Worm (Caenorhabditis elegans) whole organism, early embryonic: Measurements from ENCODE around the gene iglr-1.

ENCODE experiments used
- B0310.2 ChIP-seq: sonication (generic microtip); optimal IDR thresholded peaks from 2 replicates; lab custom pipeline; 2016; ENCODE audit warnings: mild to moderate bottlenecking, missing genetic modification characterization, missing compliant biosample characterization
- F13C5.2 ChIP-seq: sonication (generic microtip); optimal IDR thresholded peaks from 2 replicates; lab custom pipeline; 2017; ENCODE audit warnings: mild to moderate bottlenecking, missing genetic modification characterization, inconsistent platforms, missing compliant biosample characterization
- aly-1 ChIP-seq: sonication (generic microtip); optimal IDR thresholded peaks from 2 replicates; lab custom pipeline; 2016; ENCODE audit warnings: missing genetic modification characterization, missing compliant biosample characterization
- ama-1 ChIP-seq: fragments of 150-350 bp; optimal IDR thresholded peaks from 2 replicates; lab custom pipeline; 2014
- ceh-13 ChIP-seq: fragments of 200-800 bp; sonication (Bioruptor generic); optimal IDR thresholded peaks from 2 replicates; lab custom pipeline; 2018; ENCODE audit warnings: mild to moderate bottlenecking, missing genetic modification characterization, missing compliant biosample characterization
- ceh-36 ChIP-seq: sonication (generic microtip); optimal IDR thresholded peaks from 2 replicates; lab custom pipeline; 2016; ENCODE audit warnings: missing genetic modification characterization, inconsistent platforms, missing compliant biosample characterization
- ets-7 ChIP-seq: sonication (generic microtip); optimal IDR thresholded peaks from 2 replicates; lab custom pipeline; 2016; ENCODE audit warnings: missing genotype, missing genetic modification characterization, missing compliant biosample characterization
- flt-1 ChIP-seq: fragments of 200-800 bp; sonication (Bioruptor generic); IDR thresholded peaks from 2 replicates; pipeline ENCODE4 v1.3.6; 2022; ENCODE audit warnings: missing genetic modification characterization, missing compliant biosample characterization
- hmbx-1 ChIP-seq: sonication (generic microtip); optimal IDR thresholded peaks from 2 replicates; lab custom pipeline; 2016; ENCODE audit warnings: mild to moderate bottlenecking, missing genetic modification characterization, missing compliant biosample characterization
- hmg-4 ChIP-seq: fragments of 200-800 bp; sonication (Bioruptor generic); optimal IDR thresholded peaks from 2 replicates; lab custom pipeline; 2018; ENCODE audit warnings: mild to moderate bottlenecking, missing genetic modification characterization, missing compliant biosample characterization
- hnd-1 ChIP-seq: sonication (generic microtip); optimal IDR thresholded peaks from 2 replicates; lab custom pipeline; 2016; ENCODE audit warnings: missing genetic modification characterization, missing compliant biosample characterization
- pes-1 ChIP-seq: fragments of 200-800 bp; sonication (Bioruptor generic); IDR thresholded peaks from 2 replicates; pipeline ENCODE4 v1.3.6; 2022; ENCODE audit warnings: missing genetic modification reagents, missing genetic modification characterization, missing compliant biosample characterization
- scrt-1 ChIP-seq: fragments of 200-800 bp; sonication (Bioruptor generic); IDR thresholded peaks from 2 replicates; pipeline ENCODE4 v1.3.6; 2022; ENCODE audit warnings: missing genetic modification characterization, missing compliant biosample characterization
- sea-1 ChIP-seq: fragments of 200-800 bp; sonication (Bioruptor generic); conservative IDR thresholded peaks from 2 replicates; pipeline ENCODE4 v1.3.6; 2022; ENCODE audit warnings: missing genetic modification characterization, missing compliant biosample characterization
- tbx-11 ChIP-seq: fragments of 200-800 bp; sonication (Bioruptor generic); IDR thresholded peaks from 2 replicates; pipeline ENCODE4 v1.3.6; 2022; ENCODE audit warnings: missing genetic modification characterization, missing compliant biosample characterization
- tbx-37 ChIP-seq: fragments of 200-800 bp; sonication (Bioruptor generic); conservative IDR thresholded peaks from 2 replicates; pipeline ENCODE4 v1.3.6; 2022; ENCODE audit warnings: missing genetic modification reagents, missing genetic modification characterization, missing compliant biosample characterization
- tra-4 ChIP-seq: sonication (generic microtip); optimal IDR thresholded peaks from 2 replicates; lab custom pipeline; 2017; ENCODE audit warnings: missing genetic modification characterization, missing compliant biosample characterization

iglr-1 gene

ce11 chrX:15034787-15035186 lies 43.6 kb upstream of the iglr-1 start, which contains the start of gene dsc-1:
TSS of gene dsc-1 (minus strand) at chrX:15034832.
- TF ChIP-seq ceh-36 (peak; percentile 75), hmbx-1 (no peak), tbx-37 (no peak), ama-1 (lab: Kevin White, UChicago) (no peak), aly-1 (tag; lab: Kevin White, UChicago) (no peak)

- TF ChIP-seq ceh-13 (GFP tag; lab: Kevin White, UChicago) (no peak), ets-7 (tag; lab: Kevin White, UChicago) (no peak), ama-1 (lab: Kevin White, UChicago) (no peak), scrt-1 (GFP tag; lab: Robert Waterston, UW) (no peak), flt-1 (GFP tag; lab: Robert Waterston, UW) (no peak), tbx-11 (GFP tag; lab: Robert Waterston, UW) (no peak), pes-1 (GFP tag; lab: Robert Waterston, UW) (no peak), aly-1 (tag; lab: Kevin White, UChicago) (no peak), F13C5.2 (tag; lab: Kevin White, UChicago) (no peak), tra-4 (tag; lab: Kevin White, UChicago) (no peak), tbx-37 (no peak), ceh-36 (no peak), hmbx-1 (no peak)
Observed at ce11 chrX:15027997-15028396, 36.8 kb upstream of the iglr-1 start.

- no peak for TF ChIP-seq hmg-4 (GFP tag; lab: Kevin White, UChicago)
- no peak for TF ChIP-seq B0310.2 (tag; lab: Kevin White, UChicago)
- TF ChIP-seq aly-1 (tag; lab: Kevin White, UChicago), result no peak
Observed at ce11 chrX:15027566-15027965, 36.4 kb upstream of the iglr-1 start.

- TF ChIP-seq flt-1 (GFP tag; lab: Robert Waterston, UW), result no peak
Observed at ce11 chrX:15026008-15026407, 34.8 kb upstream of the iglr-1 start, which contains the start of gene seb-3. TSS of gene seb-3 (plus strand) at chrX:15026308.

- TF ChIP-seq tra-4 (tag; lab: Kevin White, UChicago), result no peak
- TF ChIP-seq ama-1 (lab: Kevin White, UChicago), result no peak
- TF ChIP-seq aly-1 (tag; lab: Kevin White, UChicago), result no peak
- TF ChIP-seq flt-1 (GFP tag; lab: Robert Waterston, UW), result no peak
- TF ChIP-seq pes-1 (GFP tag; lab: Robert Waterston, UW), result no peak
- no peak for TF ChIP-seq ceh-13 (GFP tag; lab: Kevin White, UChicago)
- no peak for TF ChIP-seq F13C5.2 (tag; lab: Kevin White, UChicago)
- no peak for TF ChIP-seq tbx-11 (GFP tag; lab: Robert Waterston, UW)
- TF ChIP-seq hmg-4 (GFP tag; lab: Kevin White, UChicago), result no peak
- TF ChIP-seq ceh-36, result no peak
Observed at ce11 chrX:15016102-15016501, 24.9 kb upstream of the iglr-1 start.

- TF ChIP-seq F13C5.2 (tag; lab: Kevin White, UChicago), result no peak
- no peak for TF ChIP-seq ceh-36
- no peak for TF ChIP-seq ceh-13 (GFP tag; lab: Kevin White, UChicago)
- no peak for TF ChIP-seq ama-1 (lab: Kevin White, UChicago)
- no peak for TF ChIP-seq hmg-4 (GFP tag; lab: Kevin White, UChicago)
- no peak for TF ChIP-seq aly-1 (tag; lab: Kevin White, UChicago)
- no peak for TF ChIP-seq scrt-1 (GFP tag; lab: Robert Waterston, UW)
Observed at ce11 chrX:15013941-15014453, 22.8 kb upstream of the iglr-1 start.

ce11 chrX:15011526-15012274 lies 20.5 kb upstream of the iglr-1 start:
- TF ChIP-seq ceh-36 (no peak), aly-1 (tag; lab: Kevin White, UChicago) (no peak), sea-1 (no peak), hmbx-1 (no peak), tra-4 (tag; lab: Kevin White, UChicago) (no peak), tbx-11 (GFP tag; lab: Robert Waterston, UW) (no peak), scrt-1 (GFP tag; lab: Robert Waterston, UW) (no peak), hnd-1 (no peak), F13C5.2 (tag; lab: Kevin White, UChicago) (no peak), hmg-4 (GFP tag; lab: Kevin White, UChicago) (no peak), ets-7 (tag; lab: Kevin White, UChicago) (no peak)

- TF ChIP-seq ceh-13 (GFP tag; lab: Kevin White, UChicago) (no peak), aly-1 (tag; lab: Kevin White, UChicago) (no peak), sea-1 (no peak), hmbx-1 (no peak), F13C5.2 (tag; lab: Kevin White, UChicago) (no peak), hnd-1 (no peak), tra-4 (tag; lab: Kevin White, UChicago) (no peak), flt-1 (GFP tag; lab: Robert Waterston, UW) (no peak), B0310.2 (tag; lab: Kevin White, UChicago) (no peak), ets-7 (tag; lab: Kevin White, UChicago) (no peak), scrt-1 (GFP tag; lab: Robert Waterston, UW) (no peak), pes-1 (GFP tag; lab: Robert Waterston, UW) (no peak), tbx-11 (GFP tag; lab: Robert Waterston, UW) (no peak), ceh-36 (no peak)
Observed at ce11 chrX:15010941-15011340, 19.8 kb upstream of the iglr-1 start.
